Worm (Caenorhabditis elegans) whole organism, young adult: ENCODE data around the gene C07A9.10.
A peak's percentile ranks its signal among the peaks of the same experiment; 100 is the strongest.

ENCODE experiments used
- F22D6.2 ChIP-seq: sonication (generic microtip); optimal IDR thresholded peaks from 2 replicates; lab custom pipeline; 2016; ENCODE audit warnings: mild to moderate bottlenecking, missing genetic modification characterization, missing compliant biosample characterization
- F39B2.1 ChIP-seq: fragments of 200-800 bp; sonication (Bioruptor generic); IDR thresholded peaks from 2 replicates; pipeline ENCODE4 v1.3.6; 2022; ENCODE audit warnings: missing genetic modification reagents, missing genetic modification characterization, missing compliant biosample characterization
- K11D2.4 ChIP-seq: fragments of 200-800 bp; sonication (Bioruptor generic); IDR thresholded peaks from 2 replicates; pipeline ENCODE4 v1.3.6; 2022; ENCODE audit warnings: missing genetic modification reagents, missing genetic modification characterization, missing compliant biosample characterization
- K12H6.12 ChIP-seq: fragments of 200-800 bp; sonication (Bioruptor generic); optimal IDR thresholded peaks from 2 replicates; lab custom pipeline; 2018; ENCODE audit warnings: mild to moderate bottlenecking, missing genetic modification characterization, missing compliant biosample characterization
- T26A5.8 ChIP-seq: sonication (generic microtip); optimal IDR thresholded peaks from 2 replicates; lab custom pipeline; 2016; ENCODE audit warnings: missing genetic modification characterization, missing compliant biosample characterization
- Y56A3A.18 ChIP-seq: fragments of 200-800 bp; sonication (Bioruptor generic); IDR thresholded peaks from 2 replicates; pipeline ENCODE4 v1.3.6; 2022; ENCODE audit warnings: missing genetic modification reagents, missing genetic modification characterization, missing compliant biosample characterization
- aptf-3 ChIP-seq: fragments of 200-800 bp; sonication (Bioruptor generic); IDR thresholded peaks from 2 replicates; pipeline ENCODE4 v1.3.6; 2022; ENCODE audit warnings: missing genetic modification characterization, missing compliant biosample characterization
- atf-7 ChIP-seq: sonication (generic microtip); optimal IDR thresholded peaks from 2 replicates; lab custom pipeline; 2017; ENCODE audit warnings: mild to moderate bottlenecking, missing genetic modification characterization, missing compliant biosample characterization
- bed-2 ChIP-seq: fragments of 200-800 bp; sonication (Bioruptor generic); IDR thresholded peaks from 2 replicates; pipeline ENCODE4 v1.3.6; 2022; ENCODE audit warnings: missing genetic modification reagents, missing genetic modification characterization, missing compliant biosample characterization
- ceh-27 ChIP-seq: fragments of 200-800 bp; sonication (Bioruptor generic); optimal IDR thresholded peaks from 2 replicates; lab custom pipeline; 2018; ENCODE audit warnings: mild to moderate bottlenecking, missing genetic modification characterization, moderate library complexity, missing compliant biosample characterization
- ceh-91 ChIP-seq: fragments of 200-800 bp; sonication (Bioruptor generic); IDR thresholded peaks from 2 replicates; pipeline ENCODE4 v1.3.6; 2022; ENCODE audit warnings: missing genetic modification reagents, missing genetic modification characterization, missing compliant biosample characterization
- die-1 ChIP-seq: sonication (generic microtip); optimal IDR thresholded peaks from 2 replicates; lab custom pipeline; 2016; ENCODE audit warnings: missing genotype, mild to moderate bottlenecking, missing genetic modification characterization, missing compliant biosample characterization
- gei-17 ChIP-seq: fragments of 200-800 bp; sonication (Bioruptor generic); optimal IDR thresholded peaks from 2 replicates; lab custom pipeline; 2018; ENCODE audit warnings: mild to moderate bottlenecking, missing genetic modification characterization, missing compliant biosample characterization
- hmg-20 ChIP-seq: fragments of 200-800 bp; sonication (Bioruptor generic); IDR thresholded peaks from 2 replicates; pipeline ENCODE4 v1.3.6; 2022; ENCODE audit warnings: missing genetic modification reagents, missing genetic modification characterization, missing compliant biosample characterization
- lin-35 ChIP-seq, 3 experiments: fragments of 150-350 bp in 2 of 3; sonication (generic microtip) in 1 of 3; optimal IDR thresholded peaks; 2 replicates each; lab custom pipeline; 2014 to 2018; ENCODE audit warnings: missing biosample characterization in 3 of 3, missing genetic modification characterization in 3 of 3, missing genetic modification reagents in 3 of 3
- madf-8 ChIP-seq: fragments of 200-800 bp; sonication (Bioruptor generic); conservative IDR thresholded peaks from 2 replicates; pipeline ENCODE4 v1.3.6; 2022; ENCODE audit warnings: missing genetic modification reagents, missing genetic modification characterization, missing compliant biosample characterization
- mcd-1 ChIP-seq: fragments of 200-800 bp; sonication (Bioruptor generic); IDR thresholded peaks from 2 replicates; pipeline ENCODE4 v1.3.6; 2022; ENCODE audit warnings: missing genetic modification reagents, missing genetic modification characterization, missing compliant biosample characterization
- mes-4 ChIP-seq: sonication (generic microtip); optimal IDR thresholded peaks from 2 replicates; lab custom pipeline; 2016; ENCODE audit warnings: missing genotype, missing genetic modification characterization, missing compliant biosample characterization
- nhr-80 ChIP-seq: sonication (generic microtip); optimal IDR thresholded peaks from 2 replicates; lab custom pipeline; 2016; ENCODE audit warnings: missing genetic modification characterization, missing compliant biosample characterization
- rpc-1 ChIP-seq, 2 experiments: fragments of 150-350 bp in 1 of 2; sonication (generic microtip) in 1 of 2; optimal IDR thresholded peaks; 2 replicates each; lab custom pipeline; 2014 to 2018; ENCODE audit warnings: missing biosample characterization in 1 of 2, missing genetic modification characterization in 1 of 2, missing genetic modification reagents in 1 of 2, missing genotype in 1 of 2
- sea-2 ChIP-seq: fragments of 200-800 bp; sonication (Bioruptor generic); IDR thresholded peaks from 2 replicates; pipeline ENCODE4 v1.3.6; 2022; ENCODE audit warnings: missing genetic modification characterization, missing compliant biosample characterization
- snpc-1.3 ChIP-seq: sonication (generic microtip); optimal IDR thresholded peaks from 2 replicates; lab custom pipeline; 2017; ENCODE audit warnings: missing genetic modification characterization, mild to moderate bottlenecking, missing compliant biosample characterization, antibody characterized with exemption, moderate library complexity, missing genotype, missing genetic modification reagents; ENCODE audit not compliant: insufficient read depth
- snpc-4 ChIP-seq, 5 experiments: fragments of 150-350 bp in 1 of 5; sonication (generic microtip) in 4 of 5; optimal IDR thresholded peaks; 2 replicates each; lab custom pipeline; 2014 to 2018; ENCODE audit warnings: missing genetic modification characterization in 5 of 5, missing biosample characterization in 3 of 5, antibody characterized with exemption in 2 of 5, mild to moderate bottlenecking in 2 of 5, missing compliant biosample characterization in 2 of 5, missing genotype in 2 of 5, moderate library complexity in 2 of 5, missing genetic modification reagents in 1 of 5
- somi-1 ChIP-seq: fragments of 200-800 bp; sonication (Bioruptor generic); optimal IDR thresholded peaks from 2 replicates; lab custom pipeline; 2018; ENCODE audit warnings: mild to moderate bottlenecking, missing genetic modification characterization, missing compliant biosample characterization
- unc-62 ChIP-seq: fragments of 150-350 bp; optimal IDR thresholded peaks from 2 replicates; lab custom pipeline; 2014; ENCODE audit warnings: missing biosample characterization, missing genetic modification reagents, missing genetic modification characterization
- ztf-28 ChIP-seq: fragments of 200-800 bp; sonication (Bioruptor generic); IDR thresholded peaks from 2 replicates; pipeline ENCODE4 v1.3.6; 2022; ENCODE audit warnings: missing genetic modification reagents, missing genetic modification characterization, missing compliant biosample characterization
- ztf-3 ChIP-seq: fragments of 200-800 bp; sonication (Bioruptor generic); optimal IDR thresholded peaks from 2 replicates; lab custom pipeline; 2018; ENCODE audit warnings: mild to moderate bottlenecking, missing genetic modification characterization, missing compliant biosample characterization

The C07A9.10 gene

DNA sequence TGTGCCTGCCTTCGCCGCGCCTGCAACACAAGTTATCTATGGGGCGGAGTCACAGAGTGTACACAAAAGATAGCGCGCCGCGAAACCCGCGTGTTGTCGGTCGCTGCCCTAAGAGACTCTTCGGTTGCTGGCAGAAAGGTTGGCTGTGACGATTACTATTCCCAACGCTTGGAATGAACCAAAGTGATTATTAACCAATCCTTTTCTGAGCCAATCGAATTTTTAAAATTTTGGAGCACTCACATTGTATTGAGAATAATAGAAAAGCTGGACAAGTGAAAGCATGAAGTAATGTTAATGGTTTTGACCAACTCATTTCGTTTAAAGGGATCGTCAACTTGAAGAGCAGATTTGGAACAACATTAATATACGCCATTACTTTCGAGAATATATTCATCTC, 31.4 kb upstream of the C07A9.10 start (continued):
- TF ChIP-seq F39B2.1 (GFP tag; lab: Robert Waterston, UW) (0 out of 2 replicates have a peak, but pooled peaks have one; percentile 55), hmg-20 (GFP tag; lab: Robert Waterston, UW) (no peak), Y56A3A.18 (GFP tag; lab: Robert Waterston, UW) (peak; percentile 78; the same call in 1 of the 2 replicates), gei-17 (GFP tag; lab: Kevin White, UChicago) (no peak), snpc-4 (GFP tag; optimal IDR thresholded peaks at IDR 0.05; lab: Kevin White, UChicago) (peak; percentile 98), snpc-4 (tag; optimal IDR thresholded peaks at IDR 0.05; lab: Kevin White, UChicago) (peak; percentile 98 to 100 (median 99))
- TF ChIP-seq, all 124 proteins: peak for 45

- TF ChIP-seq ztf-3, result no peak
- no peak for TF ChIP-seq mcd-1
- TF ChIP-seq, all 124 proteins: peak for 0
Observed at ce11 chrIII:9714731-9715130, 28.9 kb upstream of the C07A9.10 start.

DNA sequence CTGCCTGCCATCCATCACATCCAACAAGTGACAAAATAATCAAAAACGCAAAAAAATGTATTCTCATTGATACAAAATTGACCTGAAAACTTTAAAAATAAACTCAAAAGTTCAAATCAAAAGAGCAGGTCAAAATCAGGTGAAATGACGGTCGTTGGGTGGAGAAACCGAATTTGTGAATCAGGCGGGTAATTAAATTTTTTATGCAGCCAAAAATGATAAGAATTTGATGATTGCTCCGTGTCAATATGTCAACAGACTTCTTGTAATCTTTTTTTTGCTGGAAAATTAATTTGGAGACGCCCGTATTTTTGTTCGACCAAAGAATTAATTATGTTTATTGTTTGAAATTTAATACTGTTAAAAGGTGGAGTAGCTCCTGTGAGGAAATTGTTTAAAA, 28.0 kb upstream of the C07A9.10 start, which contains the start of gene ncx-6:
Gene ncx-6 (minus strand): TSS at position 88 of the 400 bp plus-strand sequence.
- TF ChIP-seq nhr-80 (tag; lab: Kevin White, UChicago) (peak; percentile 53), snpc-4 (GFP tag; optimal IDR thresholded peaks at IDR 0.05; lab: Kevin White, UChicago) (no peak), snpc-4 (tag; optimal IDR thresholded peaks at IDR 0.05; lab: Kevin White, UChicago) (peak in 1 of 4 experiments; percentile 16), ztf-28 (GFP tag; lab: Robert Waterston, UW) (no peak)

ce11 chrIII:9713182-9713581, 27.3 kb upstream of the C07A9.10 start:
- TF ChIP-seq aptf-3 (no peak), somi-1 (GFP tag; lab: Kevin White, UChicago) (no peak), snpc-1.3 (tag; lab: Kevin White, UChicago) (no peak), T26A5.8 (tag; lab: Kevin White, UChicago) (no peak), ceh-91 (GFP tag; lab: Robert Waterston, UW) (no peak), ceh-27 (no peak), bed-2 (GFP tag; lab: Robert Waterston, UW) (no peak), unc-62 (no peak)

- no peak for TF ChIP-seq rpc-1 (optimal IDR thresholded peaks at IDR 0.05; lab: Kevin White, UChicago)
- TF ChIP-seq rpc-1 (tag; optimal IDR thresholded peaks at IDR 0.05; lab: Kevin White, UChicago), result no peak
- TF ChIP-seq mes-4 (tag; lab: Kevin White, UChicago), result no peak
- TF ChIP-seq die-1 (tag; lab: Kevin White, UChicago), result no peak
- no peak for TF ChIP-seq sea-2 (GFP tag; lab: Robert Waterston, UW)
- TF ChIP-seq madf-8, result no peak
- TF ChIP-seq F22D6.2 (tag; lab: Kevin White, UChicago), result no peak
- no peak for TF ChIP-seq K12H6.12
- TF ChIP-seq, all 124 proteins: peak for 0
Observed at ce11 chrIII:9711163-9711562, 25.3 kb upstream of the C07A9.10 start.

- TF ChIP-seq T26A5.8 (tag; lab: Kevin White, UChicago), result no peak
- TF ChIP-seq ztf-28 (GFP tag; lab: Robert Waterston, UW), result no peak
- peak in 1 of 3 experiments; percentile 25 for TF ChIP-seq lin-35 (GFP tag; optimal IDR thresholded peaks at IDR 0.05; lab: Kevin White, UChicago)
- TF ChIP-seq, all 124 proteins: peak for 1
Observed at ce11 chrIII:9705157-9705905, 19.5 kb upstream of the C07A9.10 start.

DNA sequence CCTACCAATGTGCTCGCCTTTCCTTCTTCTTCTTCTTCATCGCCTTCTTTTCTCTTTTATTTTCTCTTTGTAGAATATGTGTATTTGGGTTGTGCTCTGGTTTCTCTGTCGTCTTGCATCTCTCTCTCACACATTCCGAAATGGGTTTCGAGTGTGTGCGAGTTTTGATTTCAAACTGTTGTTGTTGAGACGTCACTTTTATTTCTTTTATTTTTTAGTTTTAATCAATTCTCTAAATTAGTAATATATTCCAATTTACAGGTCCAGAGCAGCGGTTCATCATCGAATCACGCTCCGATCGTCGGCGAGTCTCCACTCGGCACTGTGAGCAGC, 18.7 kb upstream of the C07A9.10 start:
- TF ChIP-seq atf-7 (tag; lab: Kevin White, UChicago), result peak; percentile 40
- no peak for TF ChIP-seq K11D2.4 (GFP tag; lab: Robert Waterston, UW)
